Fruit fly (Drosophila melanogaster) whole organism, embryonic: ENCODE results near the gene bma.

Source experiments
- CG10267 ChIP-seq: fragments of 200-800 bp; sonication (Bioruptor generic); optimal IDR thresholded peaks from 2 replicates; lab custom pipeline; 2018; ENCODE audit warnings: missing biosample characterization, mild to moderate bottlenecking, missing genetic modification characterization, moderate library complexity
- CG10366 ChIP-seq: fragments of 200-800 bp; sonication (Bioruptor generic); IDR thresholded peaks from 2 replicates; pipeline ENCODE4 v1.3.6; 2022; ENCODE audit warnings: missing biosample characterization, missing genetic modification characterization
- CG10959 ChIP-seq: fragments of 200-800 bp; sonication (Bioruptor generic); IDR thresholded peaks from 2 replicates; pipeline ENCODE4 v1.3.6; 2022; ENCODE audit warnings: missing biosample characterization, missing genetic modification characterization
- CG12219 ChIP-seq: fragments of 200-800 bp; sonication (Bioruptor generic); optimal IDR thresholded peaks from 3 replicates; lab custom pipeline; 2018; ENCODE audit warnings: missing biosample characterization, mild to moderate bottlenecking, missing genetic modification characterization
- CG12659 ChIP-seq: fragments of 200-800 bp; sonication (Bioruptor generic); optimal IDR thresholded peaks from 3 replicates; lab custom pipeline; 2017; ENCODE audit warnings: mild to moderate bottlenecking, missing biosample characterization, missing genetic modification reagents, missing genetic modification characterization
- CG12942 ChIP-seq: fragments of 200-800 bp; sonication (Bioruptor generic); optimal IDR thresholded peaks from 3 replicates; lab custom pipeline; 2016; ENCODE audit warnings: missing biosample characterization, missing genetic modification characterization
- CG31388 ChIP-seq: fragments of 200-800 bp; sonication (Bioruptor generic); optimal IDR thresholded peaks from 2 replicates; lab custom pipeline; 2016; ENCODE audit warnings: missing biosample characterization, missing genetic modification characterization
- CG34422 ChIP-seq: fragments of 200-800 bp; sonication (Bioruptor generic); IDR thresholded peaks from 3 replicates; pipeline ENCODE4 v1.3.6; 2022; ENCODE audit warnings: missing biosample characterization, missing genetic modification characterization
- CG6791 ChIP-seq: fragments of 200-800 bp; sonication (Bioruptor generic); IDR thresholded peaks from 3 replicates; pipeline ENCODE4 v1.3.6; 2022; ENCODE audit warnings: missing biosample characterization, missing genetic modification characterization; ENCODE audit not compliant: partially characterized antibody
- CG6854 ChIP-seq: fragments of 200-800 bp; sonication (Bioruptor generic); optimal IDR thresholded peaks from 3 replicates; lab custom pipeline; 2017; ENCODE audit warnings: missing biosample characterization, mild to moderate bottlenecking, missing genetic modification characterization
- CG9609 ChIP-seq: fragments of 200-800 bp; sonication (Bioruptor generic); optimal IDR thresholded peaks from 3 replicates; lab custom pipeline; 2016; ENCODE audit warnings: missing biosample characterization, missing genetic modification characterization
- CG9797 ChIP-seq: fragments of 200-800 bp; sonication (Bioruptor generic); optimal IDR thresholded peaks from 3 replicates; lab custom pipeline; 2018; ENCODE audit warnings: missing biosample characterization, mild to moderate bottlenecking, missing genetic modification characterization
- D19A ChIP-seq: fragments of 200-800 bp; optimal IDR thresholded peaks from 3 replicates; lab custom pipeline; 2019; ENCODE audit warnings: missing biosample characterization, mild to moderate bottlenecking, missing genetic modification characterization, moderate library complexity
- Elba2 ChIP-seq: fragments of 200-800 bp; sonication (Bioruptor generic); optimal IDR thresholded peaks from 3 replicates; lab custom pipeline; 2016; ENCODE audit warnings: missing biosample characterization, missing genetic modification characterization
- Ets97D ChIP-seq: fragments of 200-800 bp; sonication (Bioruptor generic); optimal IDR thresholded peaks from 3 replicates; lab custom pipeline; 2016; ENCODE audit warnings: missing biosample characterization, missing genetic modification characterization
- Fer2 ChIP-seq: fragments of 200-800 bp; sonication (Bioruptor generic); optimal IDR thresholded peaks from 2 replicates; lab custom pipeline; 2018; ENCODE audit warnings: missing biosample characterization, mild to moderate bottlenecking, missing genetic modification characterization, moderate library complexity
- H15 ChIP-seq: fragments of 200-800 bp; sonication (Bioruptor generic); IDR thresholded peaks from 3 replicates; pipeline ENCODE4 v1.3.6; 2022; ENCODE audit warnings: missing biosample characterization, missing genetic modification characterization
- H2.0 ChIP-seq: fragments of 200-800 bp; sonication (Bioruptor generic); IDR thresholded peaks from 2 replicates; pipeline ENCODE4 v1.3.6; 2022; ENCODE audit warnings: missing biosample characterization, missing genetic modification characterization
- Hand ChIP-seq: fragments of 200-800 bp; sonication (Bioruptor generic); optimal IDR thresholded peaks from 2 replicates; lab custom pipeline; 2017; ENCODE audit warnings: mild to moderate bottlenecking, missing biosample characterization, missing genetic modification reagents, missing genetic modification characterization
- HmgD ChIP-seq: fragments of 200-800 bp; sonication (Bioruptor generic); optimal IDR thresholded peaks from 3 replicates; lab custom pipeline; 2016; ENCODE audit warnings: missing biosample characterization, missing genetic modification characterization
- Kr ChIP-seq: fragments of 200-800 bp; sonication (Bioruptor generic); optimal IDR thresholded peaks from 2 replicates; lab custom pipeline; 2017; ENCODE audit warnings: missing biosample characterization, mild to moderate bottlenecking, missing genetic modification characterization
- Myb ChIP-seq: fragments of 200-800 bp; sonication (Bioruptor generic); optimal IDR thresholded peaks from 2 replicates; lab custom pipeline; 2016; ENCODE audit warnings: missing biosample characterization, missing genetic modification characterization
- PHDP ChIP-seq: fragments of 200-800 bp; sonication (Bioruptor generic); optimal IDR thresholded peaks from 3 replicates; lab custom pipeline; 2018; ENCODE audit warnings: missing biosample characterization, mild to moderate bottlenecking, missing genetic modification characterization, moderate library complexity
- Six4 ChIP-seq: fragments of 200-800 bp; sonication (Bioruptor generic); optimal IDR thresholded peaks from 2 replicates; lab custom pipeline; 2016; ENCODE audit warnings: missing biosample characterization, missing genetic modification characterization
- abd-A ChIP-seq: fragments of 200-800 bp; sonication (Bioruptor generic); optimal IDR thresholded peaks from 3 replicates; lab custom pipeline; 2019; ENCODE audit warnings: missing biosample characterization, mild to moderate bottlenecking, missing genetic modification characterization, moderate library complexity
- btn ChIP-seq: fragments of 200-800 bp; sonication (Bioruptor generic); optimal IDR thresholded peaks from 2 replicates; lab custom pipeline; 2016; ENCODE audit warnings: missing biosample characterization, missing genetic modification characterization
- gfzf ChIP-seq: fragments of 200-800 bp; sonication (Bioruptor generic); optimal IDR thresholded peaks from 2 replicates; lab custom pipeline; 2016; ENCODE audit warnings: missing biosample characterization, mild to moderate bottlenecking, missing genetic modification characterization, moderate library complexity
- gsb-n ChIP-seq: fragments of 200-800 bp; sonication (Bioruptor generic); optimal IDR thresholded peaks from 3 replicates; lab custom pipeline; 2018; ENCODE audit warnings: missing biosample characterization, mild to moderate bottlenecking, missing genetic modification characterization
- hb ChIP-seq: fragments of 200-800 bp; sonication (Bioruptor generic); IDR thresholded peaks from 3 replicates; pipeline ENCODE4 v1.3.6; 2022; ENCODE audit warnings: missing biosample characterization, missing genetic modification characterization; ENCODE audit not compliant: partially characterized antibody
- ind ChIP-seq: fragments of 200-800 bp; sonication (Bioruptor generic); optimal IDR thresholded peaks from 3 replicates; lab custom pipeline; 2016; ENCODE audit warnings: missing biosample characterization, missing genetic modification characterization
- kah ChIP-seq: fragments of 200-800 bp; sonication (Bioruptor generic); optimal IDR thresholded peaks from 2 replicates; lab custom pipeline; 2018; ENCODE audit warnings: missing biosample characterization, mild to moderate bottlenecking, missing genetic modification characterization
- mam ChIP-seq: fragments of 200-800 bp; sonication (Bioruptor generic); optimal IDR thresholded peaks from 3 replicates; lab custom pipeline; 2016; ENCODE audit warnings: missing biosample characterization, missing genetic modification characterization
- nmo ChIP-seq: fragments of 200-800 bp; sonication (Bioruptor generic); optimal IDR thresholded peaks from 2 replicates; lab custom pipeline; 2018; ENCODE audit warnings: missing biosample characterization, mild to moderate bottlenecking, missing genetic modification characterization, moderate library complexity
- otp ChIP-seq: fragments of 200-800 bp; sonication (Bioruptor generic); IDR thresholded peaks from 3 replicates; pipeline ENCODE4, ENCODE4 v1.3.6; 2022; ENCODE audit warnings: missing biosample characterization, missing genetic modification characterization
- pan ChIP-seq, 4 experiments: fragments of >200 bp in 3 of 4; fragments of 200-800 bp in 1 of 4; sonication (Bioruptor generic) in 1 of 4; optimal IDR thresholded peaks in 3 of 4; IDR thresholded peaks in 1 of 4; 2 replicates each; pipeline versions ENCODE4 v1.3.6 to Lab custom; 2017 to 2022; ENCODE audit warnings: missing biosample characterization in 2 of 4, missing genetic modification characterization in 2 of 4, mixed read lengths in 1 of 4
- pros ChIP-seq: fragments of 200-800 bp; sonication (Bioruptor generic); optimal IDR thresholded peaks from 3 replicates; lab custom pipeline; 2019; ENCODE audit warnings: missing biosample characterization, mild to moderate bottlenecking, missing genetic modification characterization, moderate library complexity
- pum ChIP-seq: fragments of 200-800 bp; sonication (Bioruptor generic); optimal IDR thresholded peaks from 2 replicates; lab custom pipeline; 2016; ENCODE audit warnings: missing biosample characterization, missing genetic modification characterization
- run ChIP-seq: fragments of 200-800 bp; sonication (Bioruptor generic); optimal IDR thresholded peaks from 3 replicates; lab custom pipeline; 2018; ENCODE audit warnings: missing biosample characterization, mild to moderate bottlenecking, missing genetic modification characterization
- sc ChIP-seq, 3 experiments: fragments of >200 bp in 2 of 3; fragments of 200-800 bp in 1 of 3; sonication (Bioruptor generic) in 1 of 3; optimal IDR thresholded peaks; 2 replicates in 2 of 3; 3 replicates in 1 of 3; lab custom pipeline; 2017; ENCODE audit warnings: mild to moderate bottlenecking in 1 of 3, missing biosample characterization in 1 of 3, missing genetic modification characterization in 1 of 3, missing genetic modification reagents in 1 of 3
- scrt ChIP-seq: fragments of 200-800 bp; sonication (Bioruptor generic); optimal IDR thresholded peaks from 2 replicates; lab custom pipeline; 2018; ENCODE audit warnings: missing biosample characterization, mild to moderate bottlenecking, missing genetic modification characterization, moderate library complexity
- sens ChIP-seq: fragments of 200-800 bp; sonication (Bioruptor generic); peaks from one replicate; lab custom pipeline; 2016; ENCODE audit warnings: missing biosample characterization, missing genetic modification characterization
- shn ChIP-seq: fragments of 200-800 bp; sonication (Bioruptor generic); optimal IDR thresholded peaks from 3 replicates; lab custom pipeline; 2016; ENCODE audit warnings: missing biosample characterization, missing genetic modification characterization
- slp2 ChIP-seq: fragments of 200-800 bp; sonication (Bioruptor generic); optimal IDR thresholded peaks from 2 replicates; lab custom pipeline; 2016; ENCODE audit warnings: missing biosample characterization, missing genetic modification characterization
- sna ChIP-seq: fragments of 200-800 bp; sonication (Bioruptor generic); IDR thresholded peaks from 2 replicates; pipeline ENCODE4 v1.3.6; 2022; ENCODE audit warnings: missing biosample characterization, missing genetic modification characterization; ENCODE audit not compliant: partially characterized antibody
- zf30C ChIP-seq: fragments of 200-800 bp; sonication (Bioruptor generic); optimal IDR thresholded peaks from 3 replicates; lab custom pipeline; 2018; ENCODE audit warnings: missing biosample characterization, mild to moderate bottlenecking, missing genetic modification characterization

The bma gene

DNA sequence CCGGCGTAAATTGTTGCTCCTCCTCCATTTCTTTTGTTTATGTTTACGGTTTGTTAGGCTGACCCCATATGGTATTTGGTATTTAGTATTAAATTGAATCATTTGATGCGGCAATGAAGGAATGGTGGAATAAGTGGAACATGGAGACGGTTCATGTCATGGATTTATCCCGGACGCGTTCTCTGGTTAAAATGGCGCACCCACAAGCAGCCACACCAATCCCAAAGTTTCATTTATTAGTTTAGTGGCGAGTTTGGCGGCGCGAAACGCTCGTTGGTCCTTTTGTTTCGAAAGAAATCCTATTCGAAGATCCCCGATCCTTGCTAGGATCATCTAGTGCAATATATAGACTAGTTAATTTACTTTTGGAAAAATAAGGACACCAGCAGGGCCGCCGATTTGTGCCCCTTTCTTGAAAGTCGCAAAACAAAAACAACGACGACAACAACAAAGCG is 60.4 kb downstream of the bma start, which contains the start of the genes CG6685 and Dronc (continued):
- TF ChIP-seq scrt (GFP tag; lab: Kevin White, UChicago) = peak; percentile 64
- peak; percentile 59; the same call in 1 of the 3 replicates for TF ChIP-seq CG34422 (GFP tag; lab: Robert Waterston, UW)
- TF ChIP-seq Myb (GFP tag; lab: Kevin White, UChicago) = peak; percentile 59
- TF ChIP-seq nmo (GFP tag; lab: Kevin White, UChicago) = peak; percentile 57
- TF ChIP-seq CG10267 = peak; percentile 68
- TF ChIP-seq Ets97D (GFP tag; lab: Kevin White, UChicago) = peak; percentile 90
- peak; percentile 99 for TF ChIP-seq gfzf (GFP tag; lab: Kevin White, UChicago)
- TF ChIP-seq sna = peak; percentile 36; the same call in 1 of the 2 replicates

DNA sequence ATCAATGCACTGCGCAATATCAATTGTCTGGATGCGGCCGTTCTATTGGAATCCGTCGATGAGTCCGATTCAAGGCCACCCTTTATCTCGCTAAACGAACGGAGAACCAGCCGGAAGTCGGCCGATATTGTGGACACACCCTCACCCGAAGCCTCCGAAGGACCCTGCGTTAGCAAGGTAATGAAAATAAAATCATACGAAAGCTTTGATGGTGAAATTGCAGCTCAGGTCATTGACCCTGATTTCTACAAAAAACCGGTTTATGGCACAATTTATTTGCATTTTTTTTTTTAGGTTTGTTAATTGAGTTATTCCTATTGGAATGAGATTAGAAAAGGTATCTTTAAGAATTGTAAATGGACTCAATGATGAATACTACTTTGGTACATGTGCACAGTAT is 61.2 kb downstream of the bma start:
- TF ChIP-seq pan (optimal IDR thresholded peaks at IDR 0.05; lab: Kevin White, UChicago) = no peak
- TF ChIP-seq pan (GFP tag; optimal IDR thresholded peaks at IDR 0.05 in 1 of 2, IDR thresholded peaks at IDR 0.05 in 1 of 2) = no peak
- TF ChIP-seq D19A = no peak
- no peak for TF ChIP-seq zf30C (GFP tag; lab: Kevin White, UChicago)
- peak; percentile 44 for TF ChIP-seq sens (GFP tag; lab: Kevin White, UChicago)
- no peak for TF ChIP-seq CG9797 (GFP tag; lab: Kevin White, UChicago)
- TF ChIP-seq Hand = no peak
- TF ChIP-seq sc (optimal IDR thresholded peaks at IDR 0.05; lab: Kevin White, UChicago) = no peak
- TF ChIP-seq sc (GFP tag; optimal IDR thresholded peaks at IDR 0.05; lab: Kevin White, UChicago) = no peak
- no peak for TF ChIP-seq HmgD (GFP tag; lab: Kevin White, UChicago)
- no peak for TF ChIP-seq CG12659 (GFP tag; lab: Kevin White, UChicago)
- peak; percentile 50 for TF ChIP-seq Elba2
- TF ChIP-seq pros (GFP tag; lab: Kevin White, UChicago) = no peak
- TF ChIP-seq CG31388 (GFP tag; lab: Kevin White, UChicago) = no peak

DNA sequence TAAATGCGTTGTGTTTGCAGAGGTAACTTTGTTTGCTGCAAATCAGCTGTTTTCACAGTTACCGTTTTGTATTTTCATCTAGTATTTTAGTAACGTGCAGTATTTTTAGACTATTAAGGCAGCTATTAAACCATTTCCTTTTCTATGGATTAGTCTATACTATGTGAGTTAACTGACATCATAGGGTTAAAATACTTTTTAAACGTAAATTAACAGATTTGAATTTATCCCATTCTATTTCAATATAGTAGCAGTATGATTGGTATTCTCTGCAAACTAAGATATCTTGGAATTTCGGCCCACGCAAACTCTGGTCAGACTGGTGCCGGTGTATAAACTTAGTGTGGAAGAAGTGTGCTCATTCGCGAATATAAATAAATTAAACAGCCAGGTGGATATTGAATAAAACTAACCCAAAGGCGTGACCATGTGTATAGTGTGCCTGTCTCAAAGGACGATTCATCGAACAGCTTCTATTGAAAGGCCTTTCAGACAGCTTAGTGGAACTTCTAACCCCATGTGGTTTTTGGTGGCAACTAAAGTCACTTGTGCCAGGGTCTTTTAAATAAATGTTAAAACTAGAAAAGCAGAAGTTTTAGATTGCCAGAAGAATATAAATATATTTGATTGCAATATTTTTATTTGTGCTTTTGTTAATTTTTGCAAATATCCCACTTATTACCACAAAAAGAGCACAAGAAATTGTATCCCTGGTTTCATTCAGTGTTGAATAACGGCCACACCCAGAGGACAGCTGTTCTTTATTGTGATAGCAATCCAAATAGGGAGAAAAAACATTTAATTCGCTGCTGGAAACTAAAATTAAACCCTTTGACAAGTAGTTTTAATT is 64.3 kb downstream of the bma start, which contains the start of the genes CG6674, CG42455 and vnc:
Gene CG6674, minus strand, starts transcription at position 48 of the 850 bp plus-strand sequence.
Gene CG42455, plus strand, starts transcription at position 306 of the 850 bp plus-strand sequence.
Gene vnc, plus strand, starts transcription at position 306 of the 850 bp plus-strand sequence.
- TF ChIP-seq PHDP (tag; lab: Kevin White, UChicago) = peak; percentile 25
- no peak for TF ChIP-seq CG6791 (GFP tag; lab: Robert Waterston, UW)
- TF ChIP-seq btn (GFP tag; lab: Kevin White, UChicago) = no peak
- TF ChIP-seq CG12219 (GFP tag; lab: Kevin White, UChicago) = no peak
- no peak for TF ChIP-seq run (tag; lab: Kevin White, UChicago)
- TF ChIP-seq zf30C (GFP tag; lab: Kevin White, UChicago) = no peak
- no peak for TF ChIP-seq CG9609 (GFP tag; lab: Kevin White, UChicago)
- TF ChIP-seq slp2 (GFP tag; lab: Kevin White, UChicago) = no peak
- TF ChIP-seq gsb-n (tag; lab: Kevin White, UChicago) = no peak
- TF ChIP-seq hb (GFP tag; lab: Robert Waterston, UW) = no peak
- 0 out of 2 replicates have a peak, but pooled peaks have one; percentile 22 for TF ChIP-seq H2.0 (GFP tag; lab: Robert Waterston, UW)
- peak; percentile 23 for TF ChIP-seq Six4 (GFP tag; lab: Kevin White, UChicago)
- TF ChIP-seq CG10366 (GFP tag; lab: Robert Waterston, UW) = no peak
- TF ChIP-seq CG6854 (GFP tag; lab: Kevin White, UChicago) = no peak
- TF ChIP-seq ind = peak; percentile 20
- peak; percentile 45 for TF ChIP-seq shn (GFP tag; lab: Kevin White, UChicago)
- peak; percentile 34 for TF ChIP-seq mam
- TF ChIP-seq H15 (GFP tag; lab: Robert Waterston, UW) = no peak
- TF ChIP-seq kah (GFP tag; lab: Kevin White, UChicago) = no peak
- TF ChIP-seq CG10959 (GFP tag; lab: Robert Waterston, UW) = no peak
- TF ChIP-seq abd-A (tag; lab: Kevin White, UChicago) = peak; percentile 27
- TF ChIP-seq pum (GFP tag; lab: Kevin White, UChicago) = no peak
- no peak for TF ChIP-seq Fer2 (tag; lab: Kevin White, UChicago)
- peak; percentile 11 for TF ChIP-seq CG12942 (GFP tag; lab: Kevin White, UChicago)
- TF ChIP-seq Kr (GFP tag; lab: Kevin White, UChicago) = no peak
- no peak for TF ChIP-seq otp
